Fruit fly (Drosophila melanogaster) whole organism, wandering third instar larva: ENCODE results near the gene CG42526.

ENCODE experiments used
- CrebA ChIP-seq: fragments of 200-800 bp; sonication (Bioruptor generic); optimal IDR thresholded peaks from 2 replicates; lab custom pipeline; 2016; ENCODE audit warnings: missing biosample characterization, mild to moderate bottlenecking, missing genetic modification characterization, borderline replicate concordance
- GATAd ChIP-seq: sonication (Bioruptor generic); optimal IDR thresholded peaks from 2 replicates; lab custom pipeline; 2016; ENCODE audit warnings: missing biosample characterization, missing genetic modification characterization
- Hr83 ChIP-seq: fragments of 200-300 bp; sonication (Bioruptor generic); optimal IDR thresholded peaks from 2 replicates; lab custom pipeline; 2016; ENCODE audit warnings: missing biosample characterization, mild to moderate bottlenecking, missing genetic modification characterization, moderate library complexity; ENCODE audit not compliant: poor library complexity, severe bottlenecking
- brk ChIP-seq: fragments of 200-800 bp; sonication (Bioruptor generic); optimal IDR thresholded peaks from 2 replicates; lab custom pipeline; 2016; ENCODE audit warnings: missing biosample characterization, mild to moderate bottlenecking, missing genetic modification characterization
- dmrt93B ChIP-seq: fragments of 200-800 bp; sonication (Bioruptor generic); optimal IDR thresholded peaks from 2 replicates; lab custom pipeline; 2018; ENCODE audit warnings: missing biosample characterization, mild to moderate bottlenecking, missing genetic modification characterization
- lola ChIP-seq: fragments of >200 bp; optimal IDR thresholded peaks from 2 replicates; lab custom pipeline; 2017; ENCODE audit warnings: missing biosample characterization, missing genetic modification characterization

DNA sequence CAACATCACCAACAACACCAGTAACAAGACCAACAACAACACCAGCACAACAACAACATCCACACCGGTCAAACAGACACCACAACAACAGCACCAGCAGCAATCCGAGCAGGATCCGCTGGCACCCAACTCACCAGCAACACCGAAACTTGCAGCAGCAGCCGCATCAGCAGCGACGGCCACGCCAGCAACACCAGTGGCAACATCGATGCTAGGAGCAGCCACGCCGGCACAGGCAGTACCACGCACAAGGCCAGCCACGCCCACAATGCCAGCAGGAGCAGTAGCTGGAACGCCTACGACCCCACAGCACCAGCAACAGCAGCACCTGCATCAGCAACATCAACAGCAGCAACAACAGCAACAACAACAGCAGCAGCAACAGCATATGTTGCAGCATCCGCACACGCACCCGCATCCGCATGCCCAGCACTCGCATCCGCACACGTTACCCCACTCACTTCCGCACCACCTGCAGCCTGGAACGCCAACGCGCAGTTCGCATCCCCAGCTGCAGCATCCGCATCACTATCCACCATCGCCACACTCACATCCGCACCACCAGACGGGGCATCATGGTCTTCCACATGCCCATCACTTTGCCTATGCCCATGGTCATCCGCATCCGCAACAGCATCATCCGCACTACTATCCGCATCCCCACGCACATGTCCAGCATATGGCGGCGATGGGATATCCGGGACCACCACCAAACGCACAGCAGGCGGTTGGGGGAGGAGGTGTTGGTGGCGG is 36.1 kb upstream of the CG42526 start:
- TF ChIP-seq lola (no peak), brk (GFP tag; lab: Kevin White, UChicago) (no peak), GATAd (GFP tag; lab: Kevin White, UChicago) (no peak), Hr83 (no peak), CrebA (GFP tag; lab: Kevin White, UChicago) (no peak), dmrt93B (no peak)
